Fruit fly (Drosophila melanogaster) whole organism, embryonic: ENCODE measurements around the gene Usp10.

Experiments
- CG10462 ChIP-seq: fragments of 200-800 bp; sonication (Bioruptor generic); optimal IDR thresholded peaks from 2 replicates; lab custom pipeline; 2016; ENCODE audit warnings: missing biosample characterization, missing genetic modification characterization
- CG7745 ChIP-seq: fragments of 200-800 bp; sonication (Bioruptor generic); optimal IDR thresholded peaks from 2 replicates; lab custom pipeline; 2018; ENCODE audit warnings: missing biosample characterization, mild to moderate bottlenecking, missing genetic modification characterization, moderate library complexity

DNA sequence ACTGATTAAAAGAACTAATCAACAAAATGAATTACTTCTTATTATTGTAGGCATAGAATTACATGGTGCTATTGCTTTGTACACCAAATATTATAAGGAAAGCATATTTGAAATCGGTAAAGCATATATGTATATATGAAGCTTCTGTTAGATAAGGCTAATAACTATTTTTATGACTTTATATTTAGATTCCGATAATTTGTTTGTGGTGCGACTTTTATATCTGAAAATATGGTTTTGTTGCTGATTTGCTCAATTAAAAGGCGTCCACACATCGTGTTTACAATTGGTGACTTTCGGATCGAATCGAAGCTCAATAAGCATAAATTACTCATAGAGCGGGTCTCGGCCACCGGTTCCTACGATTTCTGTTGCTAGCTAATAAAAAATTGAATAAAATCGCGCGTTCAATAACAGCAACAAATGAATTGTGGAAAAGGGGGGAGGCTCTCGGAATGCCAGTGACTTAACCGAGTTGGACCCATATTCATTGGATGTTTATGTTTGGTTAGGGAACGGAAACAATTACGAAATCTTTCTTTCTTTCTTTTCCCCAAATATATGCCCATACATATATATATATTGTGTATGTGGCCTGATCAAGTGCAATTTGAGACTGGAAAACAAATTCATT lies 14.0 kb downstream of the Usp10 start:
- no peak for TF ChIP-seq CG10462 (GFP tag; lab: Kevin White, UChicago)
- TF ChIP-seq CG7745 (tag; lab: Kevin White, UChicago) = no peak
